Worm (Caenorhabditis elegans) whole organism, mixed stage, embryonic: ENCODE measurements around the gene K03B4.1.

ENCODE experiments used
- M03D4.4 ChIP-seq: sonication (generic microtip); optimal IDR thresholded peaks from 2 replicates; lab custom pipeline; 2017; ENCODE audit warnings: mild to moderate bottlenecking, missing genetic modification characterization, missing compliant biosample characterization
- bed-3 ChIP-seq: fragments of 200-800 bp; sonication (Bioruptor generic); optimal IDR thresholded peaks from 3 replicates; lab custom pipeline; 2018; ENCODE audit warnings: mild to moderate bottlenecking, missing genetic modification characterization, moderate library complexity, missing compliant biosample characterization
- blmp-1 ChIP-seq: fragments of 150-350 bp; optimal IDR thresholded peaks from 2 replicates; lab custom pipeline; 2014; ENCODE audit warnings: missing biosample characterization, missing genetic modification characterization
- ceh-43 ChIP-seq: fragments of 200-800 bp; sonication (Bioruptor generic); optimal IDR thresholded peaks from 2 replicates; lab custom pipeline; 2018; ENCODE audit warnings: mild to moderate bottlenecking, missing genetic modification characterization, moderate library complexity, missing compliant biosample characterization
- ces-1 ChIP-seq: fragments of 150-350 bp; optimal IDR thresholded peaks from 2 replicates; lab custom pipeline; 2014; ENCODE audit warnings: missing biosample characterization, missing genetic modification reagents, missing genetic modification characterization
- cnd-1 ChIP-seq: fragments of 200-800 bp; sonication (Bioruptor generic); optimal IDR thresholded peaks from 2 replicates; lab custom pipeline; 2018; ENCODE audit warnings: mild to moderate bottlenecking, missing genetic modification characterization, missing compliant biosample characterization
- drap-1 ChIP-seq: fragments of 200-800 bp; sonication (Bioruptor generic); optimal IDR thresholded peaks from 3 replicates; lab custom pipeline; 2018; ENCODE audit warnings: mild to moderate bottlenecking, missing genetic modification characterization, missing compliant biosample characterization
- elt-1 ChIP-seq: sonication (generic microtip); optimal IDR thresholded peaks from 2 replicates; lab custom pipeline; 2017; ENCODE audit warnings: missing genetic modification characterization, mild to moderate bottlenecking, missing compliant biosample characterization, antibody characterized with exemption, moderate library complexity, borderline replicate concordance; ENCODE audit not compliant: insufficient read depth
- elt-3 ChIP-seq: fragments of 150-350 bp; optimal IDR thresholded peaks from 2 replicates; lab custom pipeline; 2014; ENCODE audit warnings: missing biosample characterization, missing genetic modification characterization
- flh-1 ChIP-seq: fragments of 200-800 bp; sonication (Bioruptor generic); optimal IDR thresholded peaks from 2 replicates; lab custom pipeline; 2018; ENCODE audit warnings: mild to moderate bottlenecking, missing genetic modification characterization, moderate library complexity, missing compliant biosample characterization
- ham-2 ChIP-seq: fragments of 200-800 bp; sonication (Bioruptor generic); optimal IDR thresholded peaks from 2 replicates; lab custom pipeline; 2018; ENCODE audit warnings: mild to moderate bottlenecking, missing genetic modification characterization, missing compliant biosample characterization
- hlh-1 ChIP-seq: fragments of 150-350 bp; optimal IDR thresholded peaks from 2 replicates; lab custom pipeline; 2014; ENCODE audit warnings: missing biosample characterization, missing genetic modification reagents, missing genetic modification characterization
- lin-13 ChIP-seq: fragments of 150-350 bp; optimal IDR thresholded peaks from 2 replicates; lab custom pipeline; 2014; ENCODE audit warnings: missing biosample characterization, missing genetic modification characterization
- lin-32 ChIP-seq: fragments of 200-800 bp; sonication (Bioruptor generic); optimal IDR thresholded peaks from 2 replicates; lab custom pipeline; 2018; ENCODE audit warnings: mild to moderate bottlenecking, missing genetic modification characterization, missing compliant biosample characterization
- lsy-2 ChIP-seq: fragments of 150-350 bp; optimal IDR thresholded peaks from 2 replicates; lab custom pipeline; 2014; ENCODE audit warnings: missing biosample characterization, missing genetic modification characterization
- mab-5 ChIP-seq: fragments of 150-350 bp; optimal IDR thresholded peaks from 2 replicates; lab custom pipeline; 2014; ENCODE audit warnings: missing biosample characterization, missing genetic modification characterization
- mep-1 ChIP-seq: fragments of 150-350 bp; optimal IDR thresholded peaks from 2 replicates; lab custom pipeline; 2017; ENCODE audit warnings: missing biosample characterization, missing genetic modification reagents, missing genetic modification characterization, inconsistent platforms
- mls-2 ChIP-seq: sonication (generic microtip); optimal IDR thresholded peaks from 2 replicates; lab custom pipeline; 2016; ENCODE audit warnings: mild to moderate bottlenecking, missing genetic modification characterization, moderate library complexity, missing compliant biosample characterization
- nhr-12 ChIP-seq: fragments of 150-350 bp; optimal IDR thresholded peaks from 2 replicates; lab custom pipeline; 2014; ENCODE audit warnings: missing biosample characterization, missing genetic modification characterization
- nhr-2 ChIP-seq: fragments of 150-350 bp; optimal IDR thresholded peaks from 2 replicates; lab custom pipeline; 2014; ENCODE audit warnings: missing biosample characterization, missing genetic modification characterization
- nhr-237 ChIP-seq: fragments of 150-350 bp; optimal IDR thresholded peaks from 2 replicates; lab custom pipeline; 2014; ENCODE audit warnings: missing biosample characterization, missing genetic modification characterization
- nhr-76 ChIP-seq: sonication (generic microtip); optimal IDR thresholded peaks from 2 replicates; lab custom pipeline; 2017; ENCODE audit warnings: missing biosample characterization, missing genetic modification characterization
- sem-2 ChIP-seq: fragments of 200-800 bp; sonication (Bioruptor generic); optimal IDR thresholded peaks from 2 replicates; lab custom pipeline; 2018; ENCODE audit warnings: mild to moderate bottlenecking, missing genetic modification characterization, missing compliant biosample characterization
- snpc-4 ChIP-seq: fragments of 150-350 bp; optimal IDR thresholded peaks from 2 replicates; lab custom pipeline; 2014; ENCODE audit warnings: missing biosample characterization, missing genetic modification characterization
- sptf-1 ChIP-seq: sonication (generic microtip); optimal IDR thresholded peaks from 2 replicates; lab custom pipeline; 2017; ENCODE audit warnings: mild to moderate bottlenecking, missing genetic modification characterization, moderate library complexity, missing compliant biosample characterization
- tbx-8 ChIP-seq: fragments of 200-800 bp; sonication (Bioruptor generic); optimal IDR thresholded peaks from 2 replicates; lab custom pipeline; 2018; ENCODE audit warnings: mild to moderate bottlenecking, missing genetic modification characterization, moderate library complexity, missing compliant biosample characterization
- unc-120 ChIP-seq: sonication (generic microtip); optimal IDR thresholded peaks from 2 replicates; lab custom pipeline; 2017; ENCODE audit warnings: missing genetic modification characterization, missing compliant biosample characterization; ENCODE audit not compliant: poor library complexity, severe bottlenecking
- unc-62 ChIP-seq: fragments of 150-350 bp; optimal IDR thresholded peaks from 2 replicates; lab custom pipeline; 2014; ENCODE audit warnings: missing biosample characterization, missing genetic modification reagents, missing genetic modification characterization
- zip-8 ChIP-seq: fragments of 150-350 bp; optimal IDR thresholded peaks from 2 replicates; lab custom pipeline; 2014; ENCODE audit warnings: missing biosample characterization, missing genetic modification characterization

The K03B4.1 gene

DNA sequence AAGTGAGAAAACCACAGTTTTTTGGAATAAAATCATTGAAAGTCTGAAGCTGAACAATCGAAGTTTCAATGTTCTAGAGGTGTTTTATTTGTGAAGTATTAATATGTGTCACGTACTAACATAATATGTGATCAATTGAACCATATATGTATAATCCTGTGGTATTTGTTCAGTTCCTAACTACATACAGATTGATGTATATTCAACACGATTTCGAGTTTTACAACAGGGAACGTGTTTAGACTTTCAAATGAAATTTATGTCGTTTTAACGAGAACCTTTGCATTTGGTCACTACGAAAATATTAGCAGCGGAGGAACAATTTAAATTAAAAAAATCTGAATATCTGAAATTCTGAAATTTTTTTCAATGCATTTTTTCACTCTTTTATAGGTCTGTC, 14.6 kb upstream of the K03B4.1 start, which contains the start of gene K03B4.8:
K03B4.8 (minus strand) TSS at position 101 of the 400 bp plus-strand sequence.
- no peak for TF ChIP-seq nhr-2
- no peak for TF ChIP-seq blmp-1
- no peak for TF ChIP-seq mab-5 (tag; lab: Kevin White, UChicago)
- TF ChIP-seq sem-2 (GFP tag; lab: Kevin White, UChicago): no peak
- TF ChIP-seq bed-3 (GFP tag; lab: Kevin White, UChicago): no peak
- TF ChIP-seq zip-8 (tag; lab: Kevin White, UChicago): no peak
- TF ChIP-seq elt-3 (tag; lab: Kevin White, UChicago): no peak
- no peak for TF ChIP-seq M03D4.4 (tag; lab: Kevin White, UChicago)
- TF ChIP-seq unc-62 (GFP tag; lab: Kevin White, UChicago): no peak

DNA sequence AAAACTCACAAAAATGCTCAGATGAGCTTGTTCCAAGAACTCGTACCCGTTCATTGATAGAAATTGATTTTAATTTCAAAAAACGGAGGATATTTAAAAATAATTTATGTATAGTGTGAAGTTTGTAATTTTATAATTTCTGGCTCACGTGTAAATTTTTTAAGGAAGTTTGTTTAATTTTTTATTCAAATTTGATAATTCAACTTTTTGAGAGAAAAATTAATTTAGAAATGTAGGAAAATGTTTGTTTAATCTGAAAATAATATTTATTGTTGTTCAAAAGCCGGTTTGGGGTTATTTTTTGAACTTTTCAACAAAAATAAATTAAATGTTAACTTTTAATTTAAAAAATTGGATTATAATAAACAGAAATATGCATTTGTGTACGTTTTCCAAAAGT, 13.0 kb upstream of the K03B4.1 start, which contains the start of gene K03B4.6:
K03B4.6 (minus strand) TSS at position 101 of the 400 bp plus-strand sequence.
- no peak for TF ChIP-seq mab-5 (tag; lab: Kevin White, UChicago)

DNA sequence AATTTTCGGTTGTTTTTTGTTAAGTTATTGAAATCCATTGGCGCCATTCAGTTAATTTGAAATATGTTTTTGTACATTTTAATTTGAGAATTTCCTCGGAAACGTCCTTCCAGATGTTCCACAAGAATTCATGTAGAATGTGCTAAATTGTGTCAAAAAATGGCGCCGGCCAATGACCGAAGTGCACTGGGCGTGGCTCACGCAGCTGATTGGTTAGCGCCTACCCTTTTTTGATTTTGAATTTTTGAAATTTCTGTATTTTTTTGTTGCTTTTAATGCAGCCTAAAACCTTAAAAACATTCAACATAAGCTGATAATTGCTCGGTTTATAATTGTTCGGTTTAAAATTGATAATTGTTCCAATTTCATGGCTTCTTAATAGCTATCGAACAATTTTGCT, 12.3 kb upstream of the K03B4.1 start:
- TF ChIP-seq cnd-1 (tag; lab: Kevin White, UChicago) (no peak), tbx-8 (no peak), snpc-4 (tag; lab: Kevin White, UChicago) (no peak), nhr-12 (tag; lab: Kevin White, UChicago) (no peak)

DNA sequence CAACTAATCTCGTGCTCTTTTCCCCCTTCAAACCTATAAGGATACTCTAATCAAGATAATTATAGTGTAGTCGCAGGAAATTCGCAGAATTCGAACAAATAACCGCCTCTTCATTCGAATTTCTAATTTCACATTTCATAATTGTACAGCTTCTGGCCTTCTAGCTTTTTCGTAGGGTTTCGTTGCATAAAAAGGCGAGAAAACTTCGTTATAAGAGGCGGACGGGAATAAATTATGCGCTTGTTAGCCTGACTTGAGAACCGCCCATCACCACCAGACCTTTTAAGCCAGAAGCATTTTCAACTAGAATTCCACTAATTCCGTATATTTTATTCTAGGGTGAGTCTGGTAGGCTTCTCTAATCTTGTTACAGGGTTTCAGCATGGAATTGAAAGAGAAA, 7.5 kb upstream of the K03B4.1 start, which contains the start of gene K03B4.4:
K03B4.4 (plus strand) TSS at position 301 of the 400 bp plus-strand sequence.
- TF ChIP-seq unc-120 (tag; lab: Kevin White, UChicago) (no peak), elt-3 (tag; lab: Kevin White, UChicago) (no peak), mls-2 (no peak), flh-1 (GFP tag; lab: Kevin White, UChicago) (no peak)

DNA sequence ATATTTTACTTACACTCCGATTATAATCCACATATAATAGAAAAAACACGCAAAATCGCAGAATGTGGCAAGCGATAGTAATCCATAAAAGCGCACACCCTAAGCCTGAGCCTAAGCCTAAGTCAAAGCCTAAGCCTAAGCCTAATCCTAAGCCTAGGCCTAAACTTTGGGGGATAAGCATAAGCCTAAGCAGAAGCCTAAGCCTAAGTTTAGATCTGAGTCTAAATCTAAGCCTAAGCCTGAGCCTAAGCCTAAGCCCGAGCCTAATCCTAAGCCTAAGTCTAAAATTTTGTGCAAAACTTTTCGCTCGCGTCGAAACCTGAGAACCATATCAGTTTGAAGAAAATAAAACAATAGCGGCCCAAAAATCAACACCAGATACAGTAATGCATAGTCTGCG, 5.0 kb upstream of the K03B4.1 start:
- TF ChIP-seq nhr-12 (tag; lab: Kevin White, UChicago) (no peak), M03D4.4 (tag; lab: Kevin White, UChicago) (no peak), lin-32 (no peak), cnd-1 (tag; lab: Kevin White, UChicago) (no peak), blmp-1 (no peak), ces-1 (GFP tag; lab: Kevin White, UChicago) (no peak), elt-1 (no peak), lsy-2 (tag; lab: Kevin White, UChicago) (no peak), ceh-43 (GFP tag; lab: Kevin White, UChicago) (no peak), sem-2 (GFP tag; lab: Kevin White, UChicago) (no peak), drap-1 (GFP tag; lab: Kevin White, UChicago) (no peak), nhr-76 (tag; lab: Kevin White, UChicago) (no peak), lin-13 (no peak), nhr-2 (no peak)
- TF ChIP-seq, all 35 proteins: peak for 0

DNA sequence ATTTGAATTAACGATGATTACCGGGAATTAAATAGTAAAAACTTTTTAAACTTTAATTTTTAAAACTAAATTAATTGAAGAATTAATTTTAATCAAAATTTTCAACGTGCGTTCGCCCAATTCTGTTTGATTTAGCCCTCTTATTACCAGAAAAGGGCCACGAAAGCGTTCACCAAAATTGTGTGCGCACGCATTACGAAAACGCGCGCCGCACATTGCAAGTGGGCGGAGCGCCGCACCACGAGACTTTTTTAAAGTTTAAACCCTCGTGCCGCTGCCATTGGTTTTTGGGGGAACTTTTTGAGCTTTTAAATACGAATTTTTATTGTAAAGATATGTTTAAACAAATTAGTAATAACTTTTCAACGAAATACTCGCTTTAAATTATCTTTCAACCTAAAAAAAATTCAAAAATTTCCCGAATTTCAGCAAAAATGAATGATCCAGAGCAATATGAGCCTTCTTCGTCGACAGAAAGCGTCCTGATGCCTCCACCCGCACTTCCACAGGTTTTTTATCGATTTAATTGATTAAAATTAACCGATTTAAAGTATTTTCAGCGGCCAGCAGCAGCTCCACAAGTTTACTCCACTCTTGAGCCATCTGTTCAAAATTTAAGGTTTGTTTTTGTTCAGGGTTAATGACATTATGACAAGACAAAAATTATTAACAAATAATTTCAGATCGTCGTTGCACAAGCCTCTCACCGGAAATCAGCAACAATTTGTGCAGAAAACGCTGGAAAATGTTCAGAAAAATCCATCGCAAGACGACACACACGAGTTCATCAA, 2.3 kb upstream of the K03B4.1 start, which contains the start of gene taf-10:
taf-10 (plus strand) TSS at position 424 of the 791 bp plus-strand sequence.
- TF ChIP-seq mep-1 (tag; lab: Kevin White, UChicago) (peak; percentile 19), sptf-1 (tag; lab: Kevin White, UChicago) (peak; percentile 47), sem-2 (GFP tag; lab: Kevin White, UChicago) (no peak), unc-120 (tag; lab: Kevin White, UChicago) (peak; percentile 75), ces-1 (GFP tag; lab: Kevin White, UChicago) (peak; percentile 7), ham-2 (no peak), hlh-1 (tag; lab: Kevin White, UChicago) (peak; percentile 1), nhr-2 (peak; percentile 8), nhr-237 (tag; lab: Kevin White, UChicago) (peak; percentile 27)
- TF ChIP-seq, all 35 proteins: peak for 7
